Fruit fly (Drosophila melanogaster) whole organism, embryonic: ENCODE measurements around the gene CG10301.

ENCODE experiments used
- CG10209 ChIP-seq: fragments of 200-800 bp; sonication (Bioruptor generic); optimal IDR thresholded peaks from 3 replicates; lab custom pipeline; 2017; ENCODE audit warnings: missing biosample characterization, mild to moderate bottlenecking, missing genetic modification characterization, missing genetic modification reagents
- CG1024 ChIP-seq: fragments of 200-800 bp; sonication (Bioruptor generic); IDR thresholded peaks from 2 replicates; pipeline ENCODE4 v1.3.6; 2022; ENCODE audit warnings: missing biosample characterization, missing genetic modification characterization
- CG10654 ChIP-seq: fragments of 200-800 bp; sonication (Bioruptor generic); optimal IDR thresholded peaks from 2 replicates; lab custom pipeline; 2016; ENCODE audit warnings: missing biosample characterization, missing genetic modification characterization
- CG10979 ChIP-seq: fragments of 200-800 bp; sonication (Bioruptor generic); optimal IDR thresholded peaks from 2 replicates; lab custom pipeline; 2018; ENCODE audit warnings: missing biosample characterization, mild to moderate bottlenecking, missing genetic modification characterization, moderate library complexity
- CG11695 ChIP-seq: fragments of 200-800 bp; sonication (Bioruptor generic); IDR thresholded peaks from 3 replicates; pipeline ENCODE4 v1.3.6; 2022; ENCODE audit warnings: missing biosample characterization, missing genetic modification characterization
- CG12659 ChIP-seq: fragments of 200-800 bp; sonication (Bioruptor generic); optimal IDR thresholded peaks from 3 replicates; lab custom pipeline; 2017; ENCODE audit warnings: mild to moderate bottlenecking, missing biosample characterization, missing genetic modification reagents, missing genetic modification characterization
- CG13287 ChIP-seq: fragments of 200-800 bp; sonication (Bioruptor generic); IDR thresholded peaks from 2 replicates; pipeline ENCODE4 v1.3.6; 2022; ENCODE audit warnings: missing biosample characterization, missing genetic modification characterization; ENCODE audit not compliant: partially characterized antibody
- CG13424 ChIP-seq: fragments of 200-800 bp; sonication (Bioruptor generic); optimal IDR thresholded peaks from 2 replicates; lab custom pipeline; 2019; ENCODE audit warnings: missing biosample characterization, mild to moderate bottlenecking, missing genetic modification characterization, moderate library complexity
- CG14014 ChIP-seq: fragments of 200-800 bp; sonication (Bioruptor generic); IDR thresholded peaks from 2 replicates; pipeline ENCODE4 v1.3.6; 2022; ENCODE audit warnings: missing biosample characterization, missing genetic modification characterization
- CG14860 ChIP-seq: fragments of 200-800 bp; sonication (Bioruptor generic); IDR thresholded peaks from 3 replicates; pipeline ENCODE4 v1.3.6; 2022; ENCODE audit warnings: missing biosample characterization, missing genetic modification characterization; ENCODE audit not compliant: partially characterized antibody
- CG15601 ChIP-seq: fragments of 200-800 bp; sonication (Bioruptor generic); optimal IDR thresholded peaks from 3 replicates; lab custom pipeline; 2019; ENCODE audit warnings: missing biosample characterization, mild to moderate bottlenecking, missing genetic modification characterization, moderate library complexity
- CG17612 ChIP-seq: fragments of 200-800 bp; sonication (Bioruptor generic); IDR thresholded peaks from 2 replicates; pipeline ENCODE4 v1.3.6; 2022; ENCODE audit warnings: missing biosample characterization, missing genetic modification characterization
- CG34224 ChIP-seq: fragments of 200-800 bp; sonication (Bioruptor generic); IDR thresholded peaks from 3 replicates; pipeline ENCODE4 v1.3.6; 2022; ENCODE audit warnings: missing biosample characterization, missing genetic modification characterization; ENCODE audit not compliant: partially characterized antibody
- CG3995 ChIP-seq: fragments of 200-800 bp; sonication (Bioruptor generic); optimal IDR thresholded peaks from 3 replicates; lab custom pipeline; 2016; ENCODE audit warnings: missing biosample characterization, missing genetic modification characterization
- CG4360 ChIP-seq: fragments of 200-800 bp; sonication (Bioruptor generic); IDR thresholded peaks from 2 replicates; pipeline ENCODE4 v1.3.6; 2022; ENCODE audit warnings: missing biosample characterization, missing genetic modification characterization
- CG5953 ChIP-seq: fragments of 200-800 bp; sonication (Bioruptor generic); IDR thresholded peaks from 2 replicates; pipeline ENCODE4 v1.3.6; 2022; ENCODE audit warnings: missing biosample characterization, missing genetic modification characterization
- CG7357 ChIP-seq: fragments of 200-800 bp; sonication (Bioruptor generic); IDR thresholded peaks from 3 replicates; pipeline ENCODE4 v1.3.6; 2022; ENCODE audit warnings: missing biosample characterization, missing genetic modification characterization
- CG8924 ChIP-seq: fragments of 200-800 bp; optimal IDR thresholded peaks from 3 replicates; lab custom pipeline; 2019; ENCODE audit warnings: missing biosample characterization, mild to moderate bottlenecking, missing genetic modification characterization, moderate library complexity
- Dll ChIP-seq: fragments of 200-800 bp; sonication (Bioruptor generic); IDR thresholded peaks from 4 replicates; pipeline ENCODE4 v1.3.6; 2022; ENCODE audit warnings: missing biosample characterization, missing genetic modification characterization; ENCODE audit not compliant: partially characterized antibody
- Eip74EF ChIP-seq, 2 experiments: fragments of 200-800 bp in 1 of 2; fragments of >200 bp in 1 of 2; sonication (Bioruptor generic) in 1 of 2; optimal IDR thresholded peaks; 2 replicates each; lab custom pipeline; 2017 to 2019; ENCODE audit warnings: missing biosample characterization in 2 of 2, missing genetic modification characterization in 2 of 2, mild to moderate bottlenecking in 1 of 2, moderate library complexity in 1 of 2
- Fer1 ChIP-seq: fragments of 200-800 bp; sonication (Bioruptor generic); optimal IDR thresholded peaks from 2 replicates; lab custom pipeline; 2017; ENCODE audit warnings: missing biosample characterization, mild to moderate bottlenecking, missing genetic modification characterization
- GATAe ChIP-seq: fragments of 200-800 bp; sonication (Bioruptor generic); conservative IDR thresholded peaks from 2 replicates; pipeline ENCODE4 v1.3.6; 2022; ENCODE audit warnings: missing biosample characterization, missing genetic modification characterization
- Gug ChIP-seq: fragments of 200-800 bp; sonication (Bioruptor generic); IDR thresholded peaks from 4 replicates; pipeline ENCODE4 v1.3.6; 2022; ENCODE audit warnings: missing biosample characterization, missing genetic modification characterization
- HHEX ChIP-seq: fragments of 200-800 bp; sonication (Bioruptor generic); optimal IDR thresholded peaks from 3 replicates; lab custom pipeline; 2017; ENCODE audit warnings: missing biosample characterization, mild to moderate bottlenecking, missing genetic modification characterization, missing genetic modification reagents
- MBD-R2 ChIP-seq: fragments of 200-800 bp; sonication (Bioruptor generic); IDR thresholded peaks from 2 replicates; pipeline ENCODE4 v1.3.6; 2022; ENCODE audit warnings: missing biosample characterization, missing genetic modification characterization
- Med ChIP-seq: fragments of 200-800 bp; sonication (Bioruptor generic); peaks from one replicate; lab custom pipeline; 2016; ENCODE audit warnings: missing biosample characterization, missing genetic modification characterization, mild to moderate bottlenecking, inconsistent platforms, moderate library complexity
- Mes4 ChIP-seq: fragments of 200-800 bp; sonication (Bioruptor generic); optimal IDR thresholded peaks from 2 replicates; lab custom pipeline; 2016; ENCODE audit warnings: missing biosample characterization, missing genetic modification characterization
- Nf-YC ChIP-seq: fragments of 200-800 bp; optimal IDR thresholded peaks from 3 replicates; lab custom pipeline; 2019; ENCODE audit warnings: missing biosample characterization, mild to moderate bottlenecking, missing genetic modification characterization, moderate library complexity
- Oaz ChIP-seq: fragments of 200-800 bp; sonication (Bioruptor generic); IDR thresholded peaks from 2 replicates; pipeline ENCODE4 v1.3.6; 2022; ENCODE audit warnings: missing biosample characterization, missing genetic modification characterization
- Opbp ChIP-seq: fragments of 200-800 bp; sonication (Bioruptor generic); IDR thresholded peaks from 3 replicates; pipeline ENCODE4 v1.3.6; 2022; ENCODE audit warnings: missing biosample characterization, missing genetic modification characterization; ENCODE audit not compliant: partially characterized antibody
- Poxn ChIP-seq: fragments of 200-800 bp; sonication (Bioruptor generic); IDR thresholded peaks from 2 replicates; pipeline ENCODE4 v1.3.6; 2022; ENCODE audit warnings: missing biosample characterization, missing genetic modification characterization
- Ptx1 ChIP-seq: fragments of 200-800 bp; sonication (Bioruptor generic); IDR thresholded peaks from 2 replicates; pipeline ENCODE4 v1.3.6; 2022; ENCODE audit warnings: missing biosample characterization, missing genetic modification characterization
- Sox100B ChIP-seq: fragments of 200-800 bp; sonication (Bioruptor generic); optimal IDR thresholded peaks from 3 replicates; lab custom pipeline; 2018; ENCODE audit warnings: missing biosample characterization, mild to moderate bottlenecking, missing genetic modification characterization
- Tbp ChIP-seq: fragments of >200 bp; optimal IDR thresholded peaks from 2 replicates; lab custom pipeline; 2018; ENCODE audit warnings: missing biosample characterization, missing genetic modification characterization
- ase ChIP-seq: fragments of 200-800 bp; sonication (Bioruptor generic); IDR thresholded peaks from 3 replicates; pipeline ENCODE4 v1.3.6; 2022; ENCODE audit warnings: missing biosample characterization, missing genetic modification characterization
- bcd ChIP-seq: fragments of 200-800 bp; sonication (Bioruptor generic); optimal IDR thresholded peaks from 2 replicates; lab custom pipeline; 2017; ENCODE audit warnings: missing biosample characterization, mild to moderate bottlenecking, missing genetic modification characterization
- bowl ChIP-seq: fragments of 200-800 bp; sonication (Bioruptor generic); IDR thresholded peaks from 2 replicates; pipeline ENCODE4 v1.3.6; 2022; ENCODE audit warnings: missing biosample characterization, missing genetic modification characterization
- br ChIP-seq: fragments of >200 bp; optimal IDR thresholded peaks from 2 replicates; lab custom pipeline; 2017
- dan ChIP-seq: fragments of 200-800 bp; sonication (Bioruptor generic); IDR thresholded peaks from 2 replicates; pipeline ENCODE4 v1.3.6; 2022; ENCODE audit warnings: missing biosample characterization, missing genetic modification characterization
- dm ChIP-seq: fragments of 200-800 bp; sonication (Bioruptor generic); optimal IDR thresholded peaks from 3 replicates; lab custom pipeline; 2016; ENCODE audit warnings: missing biosample characterization, missing genetic modification characterization
- dmrt11E ChIP-seq: fragments of 200-800 bp; sonication (Bioruptor generic); optimal IDR thresholded peaks from 3 replicates; lab custom pipeline; 2018; ENCODE audit warnings: missing biosample characterization, mild to moderate bottlenecking, missing genetic modification characterization, moderate library complexity
- fd96Cb ChIP-seq: fragments of 200-800 bp; sonication (Bioruptor generic); optimal IDR thresholded peaks from 2 replicates; lab custom pipeline; 2018; ENCODE audit warnings: missing biosample characterization, mild to moderate bottlenecking, missing genetic modification characterization, moderate library complexity
- oc ChIP-seq: fragments of 200-800 bp; sonication (Bioruptor generic); optimal IDR thresholded peaks from 2 replicates; lab custom pipeline; 2018; ENCODE audit warnings: missing biosample characterization, mild to moderate bottlenecking, missing genetic modification characterization, moderate library complexity
- sisA ChIP-seq: fragments of 200-800 bp; sonication (Bioruptor generic); IDR thresholded peaks from 2 replicates; pipeline ENCODE4 v1.3.6; 2022; ENCODE audit warnings: missing biosample characterization, missing genetic modification characterization
- slbo ChIP-seq: fragments of 200-800 bp; sonication (Bioruptor generic); IDR thresholded peaks from 2 replicates; pipeline ENCODE4 v1.3.6; 2022; ENCODE audit warnings: missing biosample characterization, missing genetic modification characterization
- sob ChIP-seq: fragments of 200-800 bp; sonication (Bioruptor generic); IDR thresholded peaks from 2 replicates; pipeline ENCODE4 v1.3.6; 2022; ENCODE audit warnings: missing biosample characterization, missing genetic modification characterization
- stc ChIP-seq: fragments of 200-800 bp; sonication (Bioruptor generic); IDR thresholded peaks from 2 replicates; pipeline ENCODE4 v1.3.6; 2022; ENCODE audit warnings: missing biosample characterization, missing genetic modification characterization
- tgo ChIP-seq: fragments of 200-800 bp; sonication (Bioruptor generic); IDR thresholded peaks from 3 replicates; pipeline ENCODE4 v1.3.6; 2022; ENCODE audit warnings: missing biosample characterization, missing genetic modification characterization
- zf30C ChIP-seq: fragments of 200-800 bp; sonication (Bioruptor generic); optimal IDR thresholded peaks from 3 replicates; lab custom pipeline; 2018; ENCODE audit warnings: missing biosample characterization, mild to moderate bottlenecking, missing genetic modification characterization

Gene CG10301

dm6 chr3R:23709508-23710208 lies at the start of gene CG10301 (continued):
- TF ChIP-seq tgo (GFP tag; lab: Robert Waterston, UW) (peak; percentile 26; the same call in 1 of the 3 replicates), sob (GFP tag; lab: Robert Waterston, UW) (peak; percentile 26; the same call in 1 of the 2 replicates), br (no peak), slbo (GFP tag; lab: Robert Waterston, UW) (peak; percentile 27; the same call in 1 of the 2 replicates), CG13287 (no peak), CG10209 (peak; percentile 67), CG34224 (GFP tag; lab: Robert Waterston, UW) (no peak), Sox100B (GFP tag; lab: Kevin White, UChicago) (peak; percentile 50), CG11695 (GFP tag; lab: Robert Waterston, UW) (peak; percentile 50; the same call in 1 of the 3 replicates), Ptx1 (GFP tag; lab: Robert Waterston, UW) (peak; percentile 43; the same call in 1 of the 2 replicates), MBD-R2 (no peak), CG5953 (GFP tag; lab: Robert Waterston, UW) (peak; percentile 53; the same call in 1 of the 2 replicates), CG12659 (GFP tag; lab: Kevin White, UChicago) (peak; percentile 27), dm (GFP tag; lab: Kevin White, UChicago) (no peak), CG14860 (no peak), Opbp (no peak), oc (tag; lab: Kevin White, UChicago) (peak; percentile 52), CG3995 (GFP tag; lab: Kevin White, UChicago) (no peak), Tbp (no peak), zf30C (GFP tag; lab: Kevin White, UChicago) (peak; percentile 81), CG13424 (tag; lab: Kevin White, UChicago) (peak; percentile 60), CG17612 (no peak), dmrt11E (peak; percentile 89), bcd (peak; percentile 49), sisA (peak; percentile 69), CG1024 (peak; percentile 46; the same call in 1 of the 2 replicates), Nf-YC (no peak), CG4360 (GFP tag; lab: Robert Waterston, UW) (no peak), CG14014 (GFP tag; lab: Robert Waterston, UW) (no peak), ase (no peak), stc (no peak), Fer1 (no peak), Eip74EF (GFP tag; optimal IDR thresholded peaks at IDR 0.05; lab: Kevin White, UChicago) (peak in 1 of 2 experiments; percentile 20), HHEX (GFP tag; lab: Kevin White, UChicago) (peak; percentile 12), GATAe (GFP tag; lab: Robert Waterston, UW) (0 out of 2 replicates have a peak, but pooled peaks have one; percentile 19), Poxn (GFP tag; lab: Robert Waterston, UW) (no peak), bowl (GFP tag; lab: Robert Waterston, UW) (no peak), fd96Cb (tag; lab: Kevin White, UChicago) (peak; percentile 69), CG8924 (tag; lab: Kevin White, UChicago) (peak; percentile 68), dan (GFP tag; lab: Robert Waterston, UW) (0 out of 2 replicates have a peak, but pooled peaks have one; percentile 41), CG10654 (GFP tag; lab: Kevin White, UChicago) (peak; percentile 47), Gug (GFP tag; lab: Robert Waterston, UW) (peak; percentile 18; the same call in 2 of the 4 replicates), CG7357 (GFP tag; lab: Robert Waterston, UW) (0 out of 3 replicates have a peak, but pooled peaks have one; percentile 31), Med (GFP tag; lab: Kevin White, UChicago) (peak; percentile 77), Mes4 (GFP tag; lab: Kevin White, UChicago) (no peak), CG15601 (tag; lab: Kevin White, UChicago) (peak; percentile 67), Dll (GFP tag; lab: Robert Waterston, UW) (no peak), CG10979 (tag; lab: Kevin White, UChicago) (peak; percentile 82), Oaz (GFP tag; lab: Robert Waterston, UW) (no peak)
